Worm (Caenorhabditis elegans): ENCODE results near the gene igcm-2.

igcm-2 gene

DNA sequence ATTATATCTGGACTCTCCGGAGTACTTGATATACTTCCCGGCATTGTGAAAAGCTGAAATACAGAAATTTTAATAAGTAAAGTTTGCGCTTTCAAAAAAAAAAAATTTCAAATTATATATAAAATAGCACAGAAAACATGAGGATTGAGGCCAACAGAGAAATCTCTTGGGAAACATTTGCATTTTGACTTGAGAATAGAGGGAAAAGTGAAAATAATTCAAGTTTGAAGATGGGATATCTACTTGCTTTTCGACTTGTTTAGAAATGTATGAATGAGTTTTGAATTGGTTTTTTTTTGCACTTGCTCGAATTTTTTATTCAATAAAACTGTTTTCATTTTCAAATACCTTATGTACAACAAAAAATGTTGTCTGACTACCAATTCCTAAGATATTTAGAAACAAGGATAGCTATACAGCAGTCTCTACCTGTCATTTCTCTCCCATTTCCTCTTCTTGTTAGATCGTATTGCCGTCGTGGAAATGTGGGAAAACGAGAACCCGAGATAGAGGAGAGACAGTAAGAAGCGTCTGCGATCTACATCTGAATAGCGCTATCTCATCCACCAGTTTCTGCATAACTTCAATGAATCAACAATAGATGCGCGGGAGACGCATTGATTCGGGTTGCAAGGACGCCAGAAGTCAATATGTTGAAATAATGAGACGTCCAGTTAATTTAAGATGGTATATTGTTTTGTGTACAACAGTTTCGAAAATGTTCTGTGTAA, 25.1 kb upstream of the igcm-2 start, which contains the start of gene T22E5.6:
T22E5.6 (minus strand) TSS at position 51 of the 731 bp plus-strand sequence.
- TF ChIP-seq ref-1 (GFP tag; conservative IDR thresholded peaks at IDR 0.05) (no peak), cog-1 (tag; optimal IDR thresholded peaks at IDR 0.05) (no peak), klf-2 (GFP tag; conservative IDR thresholded peaks at IDR 0.05) (no peak), ztf-23 (GFP tag; IDR thresholded peaks at IDR 0.05) (no peak), flt-1 (GFP tag; IDR thresholded peaks at IDR 0.05) (no peak), tab-1 (GFP tag; IDR thresholded peaks at IDR 0.05) (no peak), T22C8.4 (GFP tag; IDR thresholded peaks at IDR 0.05) (no peak)

DNA sequence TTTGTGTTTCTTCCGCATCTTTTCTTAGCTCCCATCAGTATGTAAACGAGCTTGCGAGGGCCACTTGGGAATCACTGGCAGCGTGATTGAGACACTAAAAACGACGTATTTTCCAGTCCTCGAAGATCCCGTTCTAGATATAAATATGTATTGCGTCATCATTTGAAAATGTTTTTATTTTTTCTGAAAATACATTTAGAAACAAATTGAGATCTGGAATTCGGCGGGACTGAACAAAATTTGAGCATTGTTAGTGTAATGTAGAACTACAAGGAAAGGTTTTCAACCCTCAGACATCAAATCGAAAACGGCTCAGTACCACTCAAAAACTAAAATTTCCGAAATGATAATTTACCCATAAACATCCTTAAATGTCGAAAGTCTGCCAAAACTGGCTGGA, 22.2 kb upstream of the igcm-2 start:
- TF ChIP-seq ztf-29 (GFP tag; IDR thresholded peaks at IDR 0.05): no peak

ce11 chrX:6412575-6412974, 21.2 kb upstream of the igcm-2 start, which contains the start of gene T22E5.1:
Gene T22E5.1, plus strand, starts transcription at chrX:6412875.
- no peak for TF ChIP-seq med-1 (GFP tag; optimal IDR thresholded peaks at IDR 0.05; ENCODE audit: insufficient read depth)
- no peak for TF ChIP-seq cog-1 (tag; optimal IDR thresholded peaks at IDR 0.05)
- no peak for TF ChIP-seq ztf-23 (GFP tag; IDR thresholded peaks at IDR 0.05)
- TF ChIP-seq klf-2 (GFP tag; conservative IDR thresholded peaks at IDR 0.05): no peak
- no peak for TF ChIP-seq ref-1 (GFP tag; conservative IDR thresholded peaks at IDR 0.05)

- TF ChIP-seq klf-2 (GFP tag; conservative IDR thresholded peaks at IDR 0.05) (no peak), med-1 (GFP tag; optimal IDR thresholded peaks at IDR 0.05; ENCODE audit: insufficient read depth) (no peak), flt-1 (GFP tag; IDR thresholded peaks at IDR 0.05) (no peak), ztf-23 (GFP tag; IDR thresholded peaks at IDR 0.05) (0 out of 2 replicates have a peak, but pooled peaks have one; percentile 30), tab-1 (GFP tag; IDR thresholded peaks at IDR 0.05) (no peak), cog-1 (tag; optimal IDR thresholded peaks at IDR 0.05) (peak; percentile 61)
Measured at ce11 chrX:6410177-6410765, 18.9 kb upstream of the igcm-2 start, which contains the start of gene mup-2. Gene mup-2, minus strand, starts transcription at chrX:6410227.

- no peak for TF ChIP-seq ztf-29 (GFP tag; IDR thresholded peaks at IDR 0.05)
- TF ChIP-seq klf-2 (GFP tag; conservative IDR thresholded peaks at IDR 0.05): no peak
- no peak for TF ChIP-seq cog-1 (tag; optimal IDR thresholded peaks at IDR 0.05)
Measured at ce11 chrX:6408713-6409112, 17.3 kb upstream of the igcm-2 start.

DNA sequence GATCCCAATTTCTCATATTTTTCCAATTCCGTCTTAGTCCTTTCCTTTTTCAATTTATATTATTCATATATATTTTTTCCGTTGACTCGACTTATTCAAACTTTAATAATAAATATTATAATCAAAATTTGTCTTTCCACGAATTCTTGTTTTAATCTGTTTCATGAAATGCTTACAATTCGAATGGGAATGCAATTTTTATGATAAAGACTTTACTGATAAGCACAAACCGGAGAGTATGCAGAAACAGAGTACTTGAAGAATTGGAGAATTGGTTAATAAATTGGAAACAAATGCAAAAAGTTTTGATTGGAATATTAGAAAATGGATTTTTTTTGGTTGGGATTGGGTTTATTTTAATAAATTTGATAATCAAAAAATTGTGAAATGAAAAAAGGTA, 16.9 kb upstream of the igcm-2 start:
- TF ChIP-seq tab-1 (GFP tag; IDR thresholded peaks at IDR 0.05) (no peak), flt-1 (GFP tag; IDR thresholded peaks at IDR 0.05) (no peak), ref-1 (GFP tag; conservative IDR thresholded peaks at IDR 0.05) (no peak), ztf-23 (GFP tag; IDR thresholded peaks at IDR 0.05) (no peak), T22C8.4 (GFP tag; IDR thresholded peaks at IDR 0.05) (no peak), ztf-29 (GFP tag; IDR thresholded peaks at IDR 0.05) (no peak), med-1 (GFP tag; optimal IDR thresholded peaks at IDR 0.05; ENCODE audit: insufficient read depth) (no peak), klf-2 (GFP tag; conservative IDR thresholded peaks at IDR 0.05) (no peak), cog-1 (tag; optimal IDR thresholded peaks at IDR 0.05) (no peak)

DNA sequence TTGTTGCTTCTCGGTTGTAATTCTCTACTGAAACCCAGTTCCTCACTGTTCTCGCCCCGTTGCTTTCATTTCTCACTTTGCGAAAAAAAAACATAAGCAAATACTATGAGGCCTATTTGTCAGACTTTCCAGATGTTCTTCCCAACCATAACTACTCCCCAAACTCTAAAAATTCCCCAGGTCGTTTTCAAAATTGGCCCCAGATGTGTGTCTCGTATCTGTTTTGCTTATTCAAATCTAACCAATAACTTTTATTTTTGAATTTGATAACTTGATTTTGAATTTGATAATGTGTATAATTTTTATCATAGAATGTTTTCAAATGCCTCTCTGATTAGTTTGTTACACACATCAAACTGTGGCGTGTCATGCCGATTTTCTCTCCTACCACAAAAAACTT, 16.4 kb upstream of the igcm-2 start:
- TF ChIP-seq flt-1 (GFP tag; IDR thresholded peaks at IDR 0.05): no peak
- no peak for TF ChIP-seq ztf-23 (GFP tag; IDR thresholded peaks at IDR 0.05)
- TF ChIP-seq ref-1 (GFP tag; conservative IDR thresholded peaks at IDR 0.05): no peak
- TF ChIP-seq ztf-29 (GFP tag; IDR thresholded peaks at IDR 0.05): no peak
- no peak for TF ChIP-seq T22C8.4 (GFP tag; IDR thresholded peaks at IDR 0.05)
- TF ChIP-seq tab-1 (GFP tag; IDR thresholded peaks at IDR 0.05): no peak
- no peak for TF ChIP-seq cog-1 (tag; optimal IDR thresholded peaks at IDR 0.05)
- TF ChIP-seq klf-2 (GFP tag; conservative IDR thresholded peaks at IDR 0.05): no peak
- TF ChIP-seq med-1 (GFP tag; optimal IDR thresholded peaks at IDR 0.05; ENCODE audit: insufficient read depth): no peak

DNA sequence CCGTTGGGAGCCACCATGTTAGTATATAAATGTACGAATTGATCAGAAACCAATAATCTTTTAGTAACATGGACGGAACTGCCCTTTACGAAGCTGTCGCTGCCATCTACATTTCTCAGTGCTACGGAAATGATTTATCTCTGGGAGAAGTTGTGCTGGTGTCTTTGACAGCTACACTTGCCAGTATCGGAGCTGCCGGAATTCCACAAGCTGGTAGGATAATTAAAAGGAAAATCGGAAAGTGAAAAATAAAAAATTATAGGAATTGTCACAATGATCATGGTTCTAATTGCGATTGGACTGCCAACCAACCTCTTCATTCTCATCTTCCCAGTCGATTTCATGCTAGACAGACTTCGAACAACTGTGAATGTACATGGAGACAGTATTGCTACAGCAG, 14.5 kb upstream of the igcm-2 start:
- no peak for TF ChIP-seq flt-1 (GFP tag; IDR thresholded peaks at IDR 0.05)
- TF ChIP-seq ztf-23 (GFP tag; IDR thresholded peaks at IDR 0.05): no peak
- TF ChIP-seq med-1 (GFP tag; optimal IDR thresholded peaks at IDR 0.05; ENCODE audit: insufficient read depth): no peak
- no peak for TF ChIP-seq ref-1 (GFP tag; conservative IDR thresholded peaks at IDR 0.05)
- TF ChIP-seq T22C8.4 (GFP tag; IDR thresholded peaks at IDR 0.05): no peak
- TF ChIP-seq cog-1 (tag; optimal IDR thresholded peaks at IDR 0.05): no peak
- no peak for TF ChIP-seq klf-2 (GFP tag; conservative IDR thresholded peaks at IDR 0.05)
- TF ChIP-seq ztf-29 (GFP tag; IDR thresholded peaks at IDR 0.05): no peak
- TF ChIP-seq tab-1 (GFP tag; IDR thresholded peaks at IDR 0.05): no peak

- no peak for TF ChIP-seq ztf-23 (GFP tag; IDR thresholded peaks at IDR 0.05)
- TF ChIP-seq ref-1 (GFP tag; conservative IDR thresholded peaks at IDR 0.05): no peak
- no peak for TF ChIP-seq cog-1 (tag; optimal IDR thresholded peaks at IDR 0.05)
- no peak for TF ChIP-seq ztf-29 (GFP tag; IDR thresholded peaks at IDR 0.05)
- no peak for TF ChIP-seq flt-1 (GFP tag; IDR thresholded peaks at IDR 0.05)
- no peak for TF ChIP-seq T22C8.4 (GFP tag; IDR thresholded peaks at IDR 0.05)
Measured at ce11 chrX:6403122-6403521, 11.7 kb upstream of the igcm-2 start, which contains the start of gene glt-4. Gene glt-4, plus strand, starts transcription at chrX:6403422.

- TF ChIP-seq cog-1 (tag; optimal IDR thresholded peaks at IDR 0.05): no peak
- TF ChIP-seq ztf-29 (GFP tag; IDR thresholded peaks at IDR 0.05): no peak
- TF ChIP-seq tab-1 (GFP tag; IDR thresholded peaks at IDR 0.05): no peak
- TF ChIP-seq flt-1 (GFP tag; IDR thresholded peaks at IDR 0.05): no peak
- no peak for TF ChIP-seq ztf-23 (GFP tag; IDR thresholded peaks at IDR 0.05)
- no peak for TF ChIP-seq med-1 (GFP tag; optimal IDR thresholded peaks at IDR 0.05; ENCODE audit: insufficient read depth)
- TF ChIP-seq ref-1 (GFP tag; conservative IDR thresholded peaks at IDR 0.05): no peak
- TF ChIP-seq T22C8.4 (GFP tag; IDR thresholded peaks at IDR 0.05): no peak
- TF ChIP-seq klf-2 (GFP tag; conservative IDR thresholded peaks at IDR 0.05): no peak
Measured at ce11 chrX:6399450-6399849, 8.1 kb upstream of the igcm-2 start.
